Fruit fly (Drosophila melanogaster): Measurements from ENCODE around the gene Sfmbt.
"Not testable (repeated sequence)": the region's sequence is repeated elsewhere in the genome, so short reads cannot be mapped to it uniquely, and the experiment has no call there.

Sfmbt gene

dm6 chr2L:13176701-13177249 is at the start of gene Sfmbt, which contains the start of gene CG5439:
Gene Sfmbt (minus strand): TSS chr2L:13176785.
Gene CG5439 (plus strand): TSS chr2L:13177150.
- no peak for TF ChIP-seq noc (tag; optimal IDR thresholded peaks at IDR 0.05)

- TF ChIP-seq noc (tag; optimal IDR thresholded peaks at IDR 0.05) = no peak
These were observed 48.7 kb upstream of the Sfmbt start, which contains the start of gene CG15480 for dm6 chr2L:13225225-13225840. Gene CG15480 (minus strand): TSS chr2L:13225275.

DNA sequence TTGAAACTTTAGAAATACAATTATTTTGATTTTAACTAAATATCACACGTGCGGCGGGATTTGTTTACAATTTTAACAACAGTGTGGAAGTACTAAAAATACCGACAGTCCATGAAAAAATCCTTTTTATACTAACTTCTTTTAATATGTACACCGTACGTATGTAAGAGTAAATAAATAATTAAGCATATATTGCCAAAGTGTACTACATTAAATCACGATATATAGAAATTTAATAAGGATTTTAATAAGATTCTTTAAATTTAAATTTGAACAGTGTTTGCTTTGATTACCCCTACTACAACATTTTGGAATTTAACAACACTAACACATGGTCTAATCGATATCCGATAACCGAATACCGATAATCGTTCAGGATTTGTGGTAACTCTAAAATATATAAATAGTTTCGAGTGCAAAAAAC is 45.7 kb upstream of the Sfmbt start, which contains the start of the genes Ski6 and CG16812:
Ski6 (minus strand) TSS at position 205 of the 424 bp plus-strand sequence.
CG16812 (plus strand) TSS at position 363 of the 424 bp plus-strand sequence.
- TF ChIP-seq noc (tag; optimal IDR thresholded peaks at IDR 0.05) = no peak

DNA sequence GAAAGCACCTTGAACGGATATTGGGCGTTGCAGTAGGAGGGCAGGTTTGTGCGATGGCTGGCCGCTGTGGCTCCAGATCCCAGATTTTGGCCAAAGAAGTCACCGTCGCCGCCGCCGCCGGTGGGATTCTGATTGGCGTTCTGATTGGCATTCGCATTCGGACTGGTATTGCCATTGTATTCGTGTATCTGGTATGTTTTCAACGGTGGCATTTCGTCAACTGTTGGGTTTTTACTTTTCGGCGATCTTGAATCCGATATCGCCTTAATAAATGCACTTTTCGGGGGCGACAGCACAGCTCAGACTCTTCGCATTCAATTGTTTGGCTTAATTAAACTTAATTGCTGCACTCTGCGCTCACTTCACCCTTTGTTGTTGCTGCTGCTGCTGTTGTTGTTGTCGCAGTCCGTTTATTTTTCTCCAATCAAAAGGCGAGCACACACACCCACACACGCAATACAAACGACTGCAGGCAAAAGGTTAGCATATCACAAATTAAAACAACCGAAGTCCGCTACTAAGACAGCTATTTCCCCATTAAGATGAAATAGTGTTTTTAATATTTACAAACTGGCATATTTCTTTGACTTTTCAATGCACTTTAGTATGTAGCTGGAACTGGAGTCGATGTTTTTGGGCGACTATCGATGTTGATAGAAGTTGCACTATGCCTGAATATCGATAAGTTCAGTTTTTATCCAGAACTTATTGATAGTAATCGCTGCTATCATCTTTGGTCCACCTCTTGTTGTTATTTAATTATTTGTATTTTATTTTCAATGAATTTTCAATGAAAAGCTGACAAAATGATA is 42.9 kb upstream of the Sfmbt start, which contains the start of the genes CG9426 and mRF1:
CG9426 (minus strand) TSS at position 643 of the 812 bp plus-strand sequence.
mRF1 (plus strand) TSS at position 699 of the 812 bp plus-strand sequence.
- no peak for TF ChIP-seq noc (tag; optimal IDR thresholded peaks at IDR 0.05)

dm6 chr2L:13215010-13215409 is 38.4 kb upstream of the Sfmbt start, which contains the start of gene kek4:
Gene kek4 (minus strand): TSS chr2L:13215350.
- TF ChIP-seq noc (tag; optimal IDR thresholded peaks at IDR 0.05) = no peak

dm6 chr2L:13211764-13212265 is 35.2 kb upstream of the Sfmbt start, which contains the start of gene CG15482:
Gene CG15482 (minus strand): TSS chr2L:13211814.
- TF ChIP-seq noc (tag; optimal IDR thresholded peaks at IDR 0.05) = not testable (repeated sequence)

- no peak for TF ChIP-seq noc (tag; optimal IDR thresholded peaks at IDR 0.05)
These were observed 30.4 kb upstream of the Sfmbt start for dm6 chr2L:13206857-13207463.

DNA sequence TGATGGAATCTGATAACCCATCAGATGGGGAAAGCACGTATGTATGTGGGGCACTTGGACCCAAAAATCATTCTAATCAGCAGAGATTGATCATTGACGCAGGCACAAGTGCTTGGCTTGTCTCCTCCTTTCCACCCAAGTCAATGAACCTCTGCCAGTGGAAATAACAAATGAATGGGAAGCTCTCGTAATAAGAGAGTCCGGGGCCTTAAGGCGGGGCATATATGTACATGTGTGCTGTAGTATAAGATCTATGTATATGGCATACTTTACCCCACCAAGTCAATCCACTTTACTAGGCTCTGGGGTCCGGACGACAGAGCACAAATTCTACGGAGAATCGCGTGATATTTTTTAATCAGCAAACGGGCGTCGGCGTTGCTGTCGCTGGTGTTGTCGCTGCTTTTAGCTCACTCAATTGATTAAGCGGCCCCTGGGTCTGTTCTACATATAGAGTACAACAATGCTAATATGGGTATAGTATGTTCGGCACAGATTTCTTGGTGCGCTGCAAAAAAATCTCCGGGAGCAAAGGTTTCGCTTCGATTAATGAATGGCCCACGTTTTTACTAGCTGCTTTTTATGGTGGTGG is 29.6 kb upstream of the Sfmbt start:
- TF ChIP-seq noc (tag; optimal IDR thresholded peaks at IDR 0.05) = peak; percentile 57

- no peak for TF ChIP-seq noc (tag; optimal IDR thresholded peaks at IDR 0.05)
These were observed 28.7 kb upstream of the Sfmbt start for dm6 chr2L:13205256-13205655.

DNA sequence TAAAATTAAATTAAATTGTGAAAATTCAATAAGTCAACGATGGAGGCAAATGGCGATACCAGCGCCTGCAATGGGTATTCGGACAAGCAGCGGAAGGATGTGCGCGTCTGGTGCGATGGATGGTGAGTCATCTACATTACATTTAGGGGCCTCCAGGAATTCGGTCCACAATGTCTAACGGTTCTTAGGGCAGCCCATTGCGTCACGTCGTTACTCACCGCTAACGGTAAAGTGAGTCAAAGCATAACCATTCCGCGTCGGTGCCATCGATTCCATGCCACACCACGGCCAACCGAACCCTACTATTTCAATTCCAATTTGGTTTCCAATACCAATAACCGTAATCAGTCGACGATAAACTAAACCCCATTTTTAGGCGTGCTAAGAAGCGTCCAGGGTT is 27.6 kb upstream of the Sfmbt start:
- no peak for TF ChIP-seq noc (tag; optimal IDR thresholded peaks at IDR 0.05)

dm6 chr2L:13203437-13204137 is 27.0 kb upstream of the Sfmbt start, which contains the start of gene Pect:
Gene Pect (plus strand): TSS chr2L:13203762.
- TF ChIP-seq noc (tag; optimal IDR thresholded peaks at IDR 0.05) = peak; percentile 51

dm6 chr2L:13202960-13203436 is 26.4 kb upstream of the Sfmbt start, which contains the start of gene CG16972:
Gene CG16972 (minus strand): TSS chr2L:13203295.
- TF ChIP-seq noc (tag; optimal IDR thresholded peaks at IDR 0.05) = no peak

dm6 chr2L:13195822-13196221 is 19.2 kb upstream of the Sfmbt start:
- TF ChIP-seq noc (tag; optimal IDR thresholded peaks at IDR 0.05) = no peak

- TF ChIP-seq noc (tag; optimal IDR thresholded peaks at IDR 0.05) = no peak
These were observed 15.3 kb upstream of the Sfmbt start, which contains the start of the genes CG16974 and Edem2 for dm6 chr2L:13191894-13192293. Gene CG16974 (minus strand): TSS chr2L:13191979. Gene Edem2 (plus strand): TSS chr2L:13192201.

Data from whole organism, larva.